Worm (Caenorhabditis elegans) whole organism, midembryonic: ENCODE results near the gene T27D12.1.

Experiments used
- T22C8.4 ChIP-seq: fragments of 200-800 bp; sonication (Bioruptor generic); IDR thresholded peaks from 2 replicates; pipeline ENCODE4 v1.3.6; 2022; ENCODE audit warnings: missing genetic modification characterization, missing compliant biosample characterization
- cog-1 ChIP-seq: sonication (generic microtip); optimal IDR thresholded peaks from 2 replicates; lab custom pipeline; 2016; ENCODE audit warnings: missing genetic modification characterization, missing compliant biosample characterization
- flt-1 ChIP-seq: fragments of 200-800 bp; sonication (Bioruptor generic); IDR thresholded peaks from 2 replicates; pipeline ENCODE4 v1.3.6; 2022; ENCODE audit warnings: missing genetic modification characterization, missing compliant biosample characterization
- klf-2 ChIP-seq: fragments of 200-800 bp; sonication (Bioruptor generic); conservative IDR thresholded peaks from 2 replicates; pipeline ENCODE4 v1.3.6; 2022; ENCODE audit warnings: missing genetic modification reagents, missing genetic modification characterization, missing compliant biosample characterization
- med-1 ChIP-seq: sonication (generic microtip); optimal IDR thresholded peaks from 2 replicates; lab custom pipeline; 2017; ENCODE audit warnings: missing genetic modification characterization, mild to moderate bottlenecking, missing compliant biosample characterization, antibody characterized with exemption, missing genetic modification reagents; ENCODE audit not compliant: insufficient read depth
- ref-1 ChIP-seq: fragments of 200-800 bp; sonication (Bioruptor generic); conservative IDR thresholded peaks from 2 replicates; pipeline ENCODE4 v1.3.6; 2022; ENCODE audit warnings: missing genetic modification reagents, missing genetic modification characterization, missing compliant biosample characterization
- tab-1 ChIP-seq: fragments of 200-800 bp; sonication (Bioruptor generic); IDR thresholded peaks from 2 replicates; pipeline ENCODE4 v1.3.6; 2022; ENCODE audit warnings: missing genetic modification characterization, missing compliant biosample characterization
- ztf-23 ChIP-seq: fragments of 200-800 bp; sonication (Bioruptor generic); IDR thresholded peaks from 2 replicates; pipeline ENCODE4 v1.3.6; 2022; ENCODE audit warnings: missing genetic modification reagents, missing genetic modification characterization, missing compliant biosample characterization
- ztf-29 ChIP-seq: fragments of 200-800 bp; sonication (Bioruptor generic); IDR thresholded peaks from 2 replicates; pipeline ENCODE4 v1.3.6; 2022; ENCODE audit warnings: missing genetic modification reagents, missing genetic modification characterization, missing compliant biosample characterization

DNA sequence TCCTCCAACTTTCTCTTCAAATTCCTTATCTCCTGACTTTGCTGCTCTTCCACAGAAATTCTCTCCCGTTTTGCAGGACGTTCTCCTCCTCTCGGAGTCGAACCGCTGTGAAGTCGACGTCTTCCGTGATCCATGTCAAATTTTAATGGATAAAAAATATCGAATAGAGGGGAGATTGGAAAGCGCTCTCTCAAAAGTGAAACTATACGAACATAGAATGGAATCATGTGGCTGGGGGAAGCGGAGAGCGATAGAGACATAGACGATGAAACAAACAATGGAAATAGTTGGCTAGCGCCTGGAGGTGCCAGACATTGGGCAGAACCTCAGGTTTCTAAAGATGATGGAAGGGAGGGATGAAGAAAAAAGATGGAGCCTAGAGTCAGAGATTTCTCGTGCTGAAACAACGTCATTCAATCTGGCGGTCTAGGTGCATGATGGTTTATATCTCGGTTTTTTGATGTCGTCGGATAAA, 28.5 kb upstream of the T27D12.1 start, which contains the start of gene F43G6.8:
- no peak for TF ChIP-seq T22C8.4
- TF ChIP-seq ztf-23 (GFP tag; lab: Robert Waterston, UW) = no peak
- no peak for TF ChIP-seq ztf-29
- TF ChIP-seq cog-1 = no peak
- no peak for TF ChIP-seq flt-1 (GFP tag; lab: Robert Waterston, UW)
- TF ChIP-seq med-1 = no peak
- no peak for TF ChIP-seq klf-2 (GFP tag; lab: Robert Waterston, UW)
- TF ChIP-seq tab-1 (GFP tag; lab: Robert Waterston, UW) = no peak
- no peak for TF ChIP-seq ref-1
